Fruit fly (Drosophila melanogaster): ENCODE measurements around the gene Adck5.

Adck5 gene

DNA sequence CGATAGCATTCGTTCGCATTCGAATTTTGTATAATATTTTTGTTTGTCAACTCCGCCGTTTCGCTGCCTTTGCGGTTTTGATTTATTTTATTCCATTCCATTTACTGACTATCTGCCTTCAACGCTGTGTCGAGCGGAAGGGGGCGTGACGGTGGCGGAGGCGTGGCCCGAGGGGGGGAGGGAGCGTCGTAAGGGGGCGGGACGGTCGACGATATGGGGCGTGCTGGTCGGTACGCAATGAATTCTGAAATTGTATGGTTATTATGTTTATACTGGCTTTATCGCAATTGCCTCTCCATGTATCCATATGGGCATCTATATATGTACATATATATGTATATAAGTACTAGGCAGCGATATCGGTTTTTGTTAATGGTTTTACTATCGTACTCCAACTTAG is 14.3 kb downstream of the Adck5 start:
- TF ChIP-seq Dfd (GFP tag; optimal IDR thresholded peaks at IDR 0.05) (peak; percentile 81), ey (GFP tag; optimal IDR thresholded peaks at IDR 0.05) (no peak), tai (GFP tag; optimal IDR thresholded peaks at IDR 0.05) (no peak), h (GFP tag; optimal IDR thresholded peaks at IDR 0.05) (no peak), foxo (GFP tag; optimal IDR thresholded peaks at IDR 0.05) (no peak), usp (GFP tag; optimal IDR thresholded peaks at IDR 0.05) (no peak), CrebA (GFP tag; optimal IDR thresholded peaks at IDR 0.05; ENCODE audit: borderline replicate concordance) (no peak), Abd-B (GFP tag; optimal IDR thresholded peaks at IDR 0.05) (no peak)

DNA sequence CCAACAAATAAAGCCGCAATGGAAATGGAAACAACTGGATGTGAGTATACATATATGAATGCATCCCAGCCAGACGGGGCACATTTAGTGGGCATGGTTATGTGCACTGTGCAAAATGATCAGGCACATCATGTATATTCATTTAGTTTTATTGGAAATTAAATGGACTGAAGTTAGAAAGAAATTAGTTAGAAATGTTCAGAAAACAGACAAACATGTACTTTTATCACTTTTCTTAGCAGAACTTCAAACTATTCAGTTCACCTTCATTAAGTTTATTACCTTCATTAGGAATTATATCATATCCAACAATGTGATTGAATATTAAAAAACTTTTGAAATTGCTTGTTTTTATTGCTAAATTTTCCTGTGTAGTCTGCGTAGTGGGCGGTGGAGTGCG is 17.2 kb downstream of the Adck5 start:
- no peak for TF ChIP-seq tai (GFP tag; optimal IDR thresholded peaks at IDR 0.05)
- TF ChIP-seq foxo (GFP tag; optimal IDR thresholded peaks at IDR 0.05): peak in 1 of 2 experiments; percentile 5
- TF ChIP-seq GATAd (GFP tag; optimal IDR thresholded peaks at IDR 0.05): no peak
- no peak for TF ChIP-seq Myc (optimal IDR thresholded peaks at IDR 0.05)
- TF ChIP-seq usp (GFP tag; optimal IDR thresholded peaks at IDR 0.05): no peak
- peak; percentile 5 for TF ChIP-seq fru (GFP tag; optimal IDR thresholded peaks at IDR 0.05)
- TF ChIP-seq jim (GFP tag; optimal IDR thresholded peaks at IDR 0.05): no peak
- TF ChIP-seq Mio (GFP tag; optimal IDR thresholded peaks at IDR 0.05): no peak
- no peak for TF ChIP-seq Abd-B (GFP tag; optimal IDR thresholded peaks at IDR 0.05)
- TF ChIP-seq brk (GFP tag; optimal IDR thresholded peaks at IDR 0.05): no peak

DNA sequence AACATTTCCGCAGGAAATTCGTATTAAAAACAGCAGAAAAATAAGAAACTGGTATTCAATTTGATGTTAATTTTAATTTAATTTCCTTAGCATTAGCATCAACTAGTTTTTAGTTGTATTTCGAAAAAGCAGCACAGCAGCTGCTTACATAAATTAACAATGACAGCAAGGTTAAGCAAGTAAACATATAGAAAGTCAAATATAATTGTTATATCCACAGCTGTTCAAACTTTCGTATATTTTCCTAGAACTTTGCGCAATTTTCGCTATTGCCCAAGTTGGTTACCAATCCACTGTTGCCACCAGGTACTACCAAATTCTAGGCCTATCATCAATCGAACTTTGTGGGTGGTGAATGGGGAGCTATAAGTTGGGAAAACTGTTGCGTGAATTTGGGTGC is 20.4 kb downstream of the Adck5 start:
- TF ChIP-seq dsf (GFP tag; optimal IDR thresholded peaks at IDR 0.05; ENCODE audit: borderline replicate concordance) (no peak), usp (GFP tag; optimal IDR thresholded peaks at IDR 0.05) (no peak), Jra (GFP tag; optimal IDR thresholded peaks at IDR 0.05) (no peak), tai (GFP tag; optimal IDR thresholded peaks at IDR 0.05) (no peak), dl (GFP tag; optimal IDR thresholded peaks at IDR 0.05; ENCODE audit: insufficient read depth in 1 of 2, partially characterized antibody in 2 of 2) (no peak), sv (GFP tag; optimal IDR thresholded peaks at IDR 0.05) (no peak), HLH106 (tag; optimal IDR thresholded peaks at IDR 0.05) (no peak), woc (GFP tag; optimal IDR thresholded peaks at IDR 0.05) (no peak), jim (GFP tag; optimal IDR thresholded peaks at IDR 0.05) (no peak), CG32264 (GFP tag; optimal IDR thresholded peaks at IDR 0.05) (no peak), Hr78 (GFP tag; optimal IDR thresholded peaks at IDR 0.05) (no peak), Dif (GFP tag; optimal IDR thresholded peaks at IDR 0.05; ENCODE audit: partially characterized antibody) (no peak), GATAd (GFP tag; optimal IDR thresholded peaks at IDR 0.05) (no peak), h (GFP tag; optimal IDR thresholded peaks at IDR 0.05) (no peak), rgr (GFP tag; optimal IDR thresholded peaks at IDR 0.05) (no peak), CrebA (GFP tag; optimal IDR thresholded peaks at IDR 0.05; ENCODE audit: borderline replicate concordance) (no peak), Abd-B (GFP tag; optimal IDR thresholded peaks at IDR 0.05) (no peak), OdsH (GFP tag; optimal IDR thresholded peaks at IDR 0.05) (no peak), fru (GFP tag; optimal IDR thresholded peaks at IDR 0.05) (no peak), Sp1 (GFP tag; optimal IDR thresholded peaks at IDR 0.05) (no peak)

DNA sequence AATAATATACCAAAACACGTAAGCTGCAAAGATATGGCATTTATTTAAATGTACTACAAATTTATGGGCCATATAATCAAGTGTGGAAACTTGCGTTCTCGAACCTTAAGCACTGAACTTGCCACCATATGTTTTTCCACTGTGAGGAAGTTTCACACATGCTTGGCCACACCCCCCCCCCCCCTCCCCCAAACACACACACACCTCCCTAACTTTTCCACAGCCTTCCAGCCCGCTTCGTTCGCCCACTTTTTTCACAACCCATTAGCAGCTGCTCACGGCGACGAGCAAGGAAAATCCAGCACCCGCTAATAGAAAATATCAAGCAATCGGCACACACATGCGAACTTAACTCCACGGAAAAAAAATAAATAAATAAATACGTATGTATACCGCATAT is 25.7 kb downstream of the Adck5 start:
- TF ChIP-seq GATAd (GFP tag; optimal IDR thresholded peaks at IDR 0.05) (no peak), OdsH (GFP tag; optimal IDR thresholded peaks at IDR 0.05) (no peak), sage (GFP tag; optimal IDR thresholded peaks at IDR 0.05) (no peak), Dfd (GFP tag; optimal IDR thresholded peaks at IDR 0.05) (peak; percentile 28)

DNA sequence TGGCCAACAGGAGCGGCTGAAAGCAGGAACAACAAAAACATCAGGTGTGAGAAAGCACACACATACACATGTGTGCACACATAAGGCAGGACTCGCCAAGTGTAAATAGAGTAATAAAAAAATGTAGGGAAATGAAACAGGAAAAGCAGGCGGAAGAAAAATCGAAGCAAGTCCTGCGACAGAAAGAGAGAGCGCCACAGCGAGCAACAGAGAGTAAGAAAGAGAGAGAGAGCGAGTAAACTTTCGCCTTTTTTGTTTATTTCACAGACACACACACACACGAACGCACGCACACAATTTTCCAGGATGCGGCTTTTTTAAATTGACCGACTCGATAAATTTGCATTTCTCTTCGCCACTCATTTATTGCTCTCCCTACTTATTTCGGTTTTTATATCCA is 27.2 kb downstream of the Adck5 start:
- TF ChIP-seq Abd-B (GFP tag; optimal IDR thresholded peaks at IDR 0.05): no peak
- peak; percentile 10 for TF ChIP-seq Dfd (GFP tag; optimal IDR thresholded peaks at IDR 0.05)
- TF ChIP-seq CG32264 (GFP tag; optimal IDR thresholded peaks at IDR 0.05): no peak

DNA sequence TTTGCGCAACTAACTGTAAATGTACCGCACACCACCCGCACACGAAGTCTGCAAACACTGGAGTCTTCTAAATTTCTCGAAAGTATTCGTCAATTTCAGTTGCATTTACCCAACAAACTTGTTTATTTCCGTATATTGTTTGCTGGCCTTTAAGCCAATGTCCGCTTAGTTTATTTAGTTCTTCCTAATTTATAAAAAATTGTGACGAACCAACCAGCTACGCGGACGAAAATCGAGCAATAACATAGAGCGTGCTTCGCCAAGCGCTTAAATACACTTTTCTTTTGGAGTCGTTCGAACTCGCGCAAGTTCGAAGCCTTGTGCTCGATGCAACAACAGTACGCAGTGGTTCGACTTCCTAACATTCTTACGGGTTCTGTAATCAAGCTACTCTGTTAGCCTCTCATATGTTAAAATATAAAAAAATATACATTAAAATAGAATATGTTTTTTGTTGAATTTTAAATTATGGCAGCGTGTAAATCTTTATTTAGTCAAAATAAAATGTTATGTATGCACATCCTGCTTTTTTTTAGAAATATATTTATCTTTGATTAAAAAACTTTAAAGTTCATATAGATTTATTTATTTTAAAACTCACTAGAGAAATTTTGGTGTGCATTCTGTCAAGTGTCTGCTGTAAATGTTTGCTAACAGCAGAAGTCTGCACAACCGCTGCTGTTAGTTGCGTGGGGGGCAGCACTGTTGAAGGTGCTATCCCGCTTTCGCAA is 27.8 kb downstream of the Adck5 start, which contains the start of gene GlcAT-P:
TSS of gene GlcAT-P (minus strand) at position 246 of the 731 bp plus-strand sequence.
- TF ChIP-seq OdsH (GFP tag; optimal IDR thresholded peaks at IDR 0.05): peak; percentile 57
- TF ChIP-seq fru (GFP tag; optimal IDR thresholded peaks at IDR 0.05): peak; percentile 56
- TF ChIP-seq br (GFP tag; optimal IDR thresholded peaks at IDR 0.05): no peak
- no peak for TF ChIP-seq Rel (GFP tag; optimal IDR thresholded peaks at IDR 0.05)
- no peak for TF ChIP-seq Rel (tag; optimal IDR thresholded peaks at IDR 0.05)
- TF ChIP-seq Vsx2 (GFP tag; optimal IDR thresholded peaks at IDR 0.05; ENCODE audit: partially characterized antibody): no peak
- TF ChIP-seq Jra (GFP tag; optimal IDR thresholded peaks at IDR 0.05): no peak
- no peak for TF ChIP-seq Abd-B (GFP tag; optimal IDR thresholded peaks at IDR 0.05)
- no peak for TF ChIP-seq pan (optimal IDR thresholded peaks at IDR 0.05)
- TF ChIP-seq jim (GFP tag; optimal IDR thresholded peaks at IDR 0.05): no peak
- peak; percentile 2 for TF ChIP-seq CG9705 (GFP tag; optimal IDR thresholded peaks at IDR 0.05)
- TF ChIP-seq HLH106 (tag; optimal IDR thresholded peaks at IDR 0.05): peak; percentile 69
- no peak for TF ChIP-seq tai (GFP tag; optimal IDR thresholded peaks at IDR 0.05)
- peak; percentile 36 for TF ChIP-seq sv (GFP tag; optimal IDR thresholded peaks at IDR 0.05)
- no peak for TF ChIP-seq CrebA (GFP tag; optimal IDR thresholded peaks at IDR 0.05; ENCODE audit: borderline replicate concordance)
- no peak for TF ChIP-seq Hr83 (GFP tag; optimal IDR thresholded peaks at IDR 0.05; ENCODE audit: poor library complexity, severe bottlenecking)
- no peak for TF ChIP-seq Hr78 (GFP tag; optimal IDR thresholded peaks at IDR 0.05)
- TF ChIP-seq dmrt93B (GFP tag; optimal IDR thresholded peaks at IDR 0.05): no peak
- peak; percentile 69 for TF ChIP-seq Sp1 (GFP tag; optimal IDR thresholded peaks at IDR 0.05)
- no peak for TF ChIP-seq Myc (optimal IDR thresholded peaks at IDR 0.05)
- peak in 1 of 2 experiments; percentile 63 for TF ChIP-seq foxo (GFP tag; optimal IDR thresholded peaks at IDR 0.05)
- TF ChIP-seq Dif (GFP tag; optimal IDR thresholded peaks at IDR 0.05; ENCODE audit: partially characterized antibody): no peak
- TF ChIP-seq Dfd (GFP tag; optimal IDR thresholded peaks at IDR 0.05): no peak
- TF ChIP-seq Hnf4 (GFP tag; optimal IDR thresholded peaks at IDR 0.05): peak; percentile 2
- TF ChIP-seq woc (GFP tag; optimal IDR thresholded peaks at IDR 0.05): peak; percentile 45
